Fruit fly (Drosophila melanogaster) whole organism, prepupa: ENCODE measurements around the gene CG32454.

ENCODE experiments used
- CG15336 ChIP-seq: fragments of 200-800 bp; sonication (Bioruptor generic); IDR thresholded peaks from 2 replicates; pipeline ENCODE4 v1.3.6; 2022; ENCODE audit warnings: missing biosample characterization, missing genetic modification characterization
- CG16779 ChIP-seq: fragments of 200-800 bp; sonication (Bioruptor generic); optimal IDR thresholded peaks from 3 replicates; lab custom pipeline; 2017; ENCODE audit warnings: missing biosample characterization, mild to moderate bottlenecking, missing genetic modification characterization
- CG6792 ChIP-seq: fragments of 200-800 bp; sonication (Bioruptor generic); optimal IDR thresholded peaks from 3 replicates; lab custom pipeline; 2016; ENCODE audit warnings: missing biosample characterization, missing genetic modification characterization
- Ets21C ChIP-seq: fragments of 200-800 bp; sonication (Bioruptor generic); optimal IDR thresholded peaks from 3 replicates; lab custom pipeline; 2016; ENCODE audit warnings: missing biosample characterization, missing genetic modification characterization
- Gug ChIP-seq: fragments of 200-800 bp; sonication (Bioruptor generic); IDR thresholded peaks from 2 replicates; pipeline ENCODE4 v1.3.6; 2022; ENCODE audit warnings: missing biosample characterization, missing genetic modification characterization
- Lpt ChIP-seq: fragments of 200-800 bp; sonication (Bioruptor generic); optimal IDR thresholded peaks from 3 replicates; lab custom pipeline; 2016; ENCODE audit warnings: missing biosample characterization, missing genetic modification characterization
- Sox14 ChIP-seq: fragments of 200-800 bp; sonication (Bioruptor generic); optimal IDR thresholded peaks from 3 replicates; lab custom pipeline; 2016; ENCODE audit warnings: missing biosample characterization, missing genetic modification characterization
- achi ChIP-seq: fragments of 200-800 bp; sonication (Bioruptor generic); optimal IDR thresholded peaks from 3 replicates; lab custom pipeline; 2016; ENCODE audit warnings: missing biosample characterization, missing genetic modification characterization
- dac ChIP-seq: fragments of 200-800 bp; sonication (Bioruptor generic); optimal IDR thresholded peaks from 2 replicates; lab custom pipeline; 2017; ENCODE audit warnings: missing biosample characterization, mild to moderate bottlenecking, missing genetic modification characterization
- salr ChIP-seq, 2 experiments: fragments of 200-800 bp; sonication (Bioruptor generic); optimal IDR thresholded peaks; 3 replicates each; lab custom pipeline; 2016 to 2018; ENCODE audit warnings: missing biosample characterization in 2 of 2, missing genetic modification characterization in 2 of 2, mild to moderate bottlenecking in 1 of 2
- vri ChIP-seq: fragments of 200-800 bp; sonication (Bioruptor generic); optimal IDR thresholded peaks from 3 replicates; lab custom pipeline; 2016; ENCODE audit warnings: missing biosample characterization, mild to moderate bottlenecking, missing genetic modification characterization

dm6 chr3L:22721991-22722390 is 7.6 kb upstream of the CG32454 start, which contains the start of gene CG14451:
- TF ChIP-seq dac (GFP tag; lab: Kevin White, UChicago) (no peak), Lpt (no peak), Ets21C (GFP tag; lab: Kevin White, UChicago) (no peak), CG16779 (tag; lab: Kevin White, UChicago) (no peak), salr (GFP tag; optimal IDR thresholded peaks at IDR 0.05; lab: Kevin White, UChicago) (no peak), Sox14 (GFP tag; lab: Kevin White, UChicago) (no peak), CG15336 (GFP tag; lab: Robert Waterston, UW) (no peak), Gug (GFP tag; lab: Robert Waterston, UW) (no peak), vri (GFP tag; lab: Kevin White, UChicago) (no peak), CG6792 (GFP tag; lab: Kevin White, UChicago) (no peak), achi (GFP tag; lab: Kevin White, UChicago) (no peak)
